Fruit fly (Drosophila melanogaster) whole organism, embryonic: ENCODE data around the gene CG17752.

ENCODE experiments used
- B-H2 ChIP-seq: fragments of 200-800 bp; sonication (Bioruptor generic); optimal IDR thresholded peaks from 2 replicates; lab custom pipeline; 2018; ENCODE audit warnings: missing biosample characterization, mild to moderate bottlenecking, missing genetic modification characterization
- Bgb ChIP-seq: fragments of 200-800 bp; sonication (Bioruptor generic); IDR thresholded peaks from 2 replicates; pipeline ENCODE4 v1.3.6; 2022; ENCODE audit warnings: missing biosample characterization, missing genetic modification characterization; ENCODE audit not compliant: partially characterized antibody
- CG10565 ChIP-seq: fragments of 200-800 bp; sonication (Bioruptor generic); optimal IDR thresholded peaks from 3 replicates; lab custom pipeline; 2016; ENCODE audit warnings: missing biosample characterization, mild to moderate bottlenecking, missing genetic modification characterization
- CG11398 ChIP-seq: fragments of 200-800 bp; sonication (Bioruptor generic); optimal IDR thresholded peaks from 2 replicates; lab custom pipeline; 2016; ENCODE audit warnings: missing biosample characterization, missing genetic modification characterization
- CG12155 ChIP-seq: fragments of 200-800 bp; sonication (Bioruptor generic); optimal IDR thresholded peaks from 3 replicates; lab custom pipeline; 2016; ENCODE audit warnings: missing biosample characterization, missing genetic modification characterization
- CG12769 ChIP-seq: fragments of 200-800 bp; sonication (Bioruptor generic); optimal IDR thresholded peaks from 2 replicates; lab custom pipeline; 2019; ENCODE audit warnings: missing biosample characterization, mild to moderate bottlenecking, missing genetic modification characterization, moderate library complexity
- CG14965 ChIP-seq: fragments of 200-800 bp; sonication (Bioruptor generic); optimal IDR thresholded peaks from 2 replicates; lab custom pipeline; 2016; ENCODE audit warnings: missing biosample characterization, missing genetic modification characterization, borderline replicate concordance
- CG17385 ChIP-seq: fragments of 200-800 bp; sonication (Bioruptor generic); optimal IDR thresholded peaks from 3 replicates; lab custom pipeline; 2018; ENCODE audit warnings: missing biosample characterization, mild to moderate bottlenecking, missing genetic modification characterization
- CG17612 ChIP-seq: fragments of 200-800 bp; sonication (Bioruptor generic); IDR thresholded peaks from 2 replicates; pipeline ENCODE4 v1.3.6; 2022; ENCODE audit warnings: missing biosample characterization, missing genetic modification characterization
- CG1792 ChIP-seq: fragments of 200-800 bp; sonication (Bioruptor generic); optimal IDR thresholded peaks from 2 replicates; lab custom pipeline; 2016; ENCODE audit warnings: missing biosample characterization, missing genetic modification characterization
- CG18599 ChIP-seq: fragments of 200-800 bp; sonication (Bioruptor generic); optimal IDR thresholded peaks from 3 replicates; lab custom pipeline; 2017; ENCODE audit warnings: missing biosample characterization, missing genetic modification characterization, mild to moderate bottlenecking, moderate library complexity, missing genetic modification reagents
- CG2116 ChIP-seq: fragments of 200-800 bp; sonication (Bioruptor generic); optimal IDR thresholded peaks from 3 replicates; lab custom pipeline; 2018; ENCODE audit warnings: missing biosample characterization, mild to moderate bottlenecking, missing genetic modification characterization
- CG31224 ChIP-seq: fragments of 200-800 bp; sonication (Bioruptor generic); IDR thresholded peaks from 2 replicates; pipeline ENCODE4 v1.3.6; 2022; ENCODE audit warnings: missing biosample characterization, missing genetic modification characterization
- CG34224 ChIP-seq: fragments of 200-800 bp; sonication (Bioruptor generic); IDR thresholded peaks from 3 replicates; pipeline ENCODE4 v1.3.6; 2022; ENCODE audit warnings: missing biosample characterization, missing genetic modification characterization; ENCODE audit not compliant: partially characterized antibody
- CG3726 ChIP-seq: fragments of 200-800 bp; sonication (Bioruptor generic); IDR thresholded peaks from 3 replicates; pipeline ENCODE4, ENCODE4 v1.3.6; 2022; ENCODE audit warnings: missing biosample characterization, missing genetic modification characterization
- CG4404 ChIP-seq: fragments of 200-800 bp; sonication (Bioruptor generic); IDR thresholded peaks from 2 replicates; pipeline ENCODE4 v1.3.6; 2022; ENCODE audit warnings: missing biosample characterization, missing genetic modification characterization
- CG6813 ChIP-seq: fragments of 200-800 bp; sonication (Bioruptor generic); optimal IDR thresholded peaks from 2 replicates; lab custom pipeline; 2017; ENCODE audit warnings: missing biosample characterization, missing genetic modification characterization, mild to moderate bottlenecking, moderate library complexity, missing genetic modification reagents
- CG7357 ChIP-seq: fragments of 200-800 bp; sonication (Bioruptor generic); IDR thresholded peaks from 3 replicates; pipeline ENCODE4 v1.3.6; 2022; ENCODE audit warnings: missing biosample characterization, missing genetic modification characterization
- Dp ChIP-seq: fragments of 200-800 bp; sonication (Bioruptor generic); optimal IDR thresholded peaks from 2 replicates; lab custom pipeline; 2018; ENCODE audit warnings: missing biosample characterization, mild to moderate bottlenecking, missing genetic modification characterization, moderate library complexity
- Dref ChIP-seq: fragments of 200-800 bp; sonication (Bioruptor generic); IDR thresholded peaks from 2 replicates; pipeline ENCODE4 v1.3.6; 2022; ENCODE audit warnings: missing biosample characterization, missing genetic modification characterization
- E2f2 ChIP-seq: fragments of 200-800 bp; sonication (Bioruptor generic); IDR thresholded peaks from 2 replicates; pipeline ENCODE4 v1.3.6; 2022; ENCODE audit warnings: missing biosample characterization, missing genetic modification characterization
- HLH4C ChIP-seq: fragments of 200-800 bp; sonication (Bioruptor generic); IDR thresholded peaks from 3 replicates; pipeline ENCODE4 v1.3.6; 2022; ENCODE audit warnings: missing biosample characterization, missing genetic modification characterization; ENCODE audit not compliant: partially characterized antibody
- Opbp ChIP-seq: fragments of 200-800 bp; sonication (Bioruptor generic); IDR thresholded peaks from 3 replicates; pipeline ENCODE4 v1.3.6; 2022; ENCODE audit warnings: missing biosample characterization, missing genetic modification characterization; ENCODE audit not compliant: partially characterized antibody
- Pdp1 ChIP-seq, 2 experiments: fragments of 200-800 bp; sonication (Bioruptor generic); optimal IDR thresholded peaks; 3 replicates each; lab custom pipeline; 2016; ENCODE audit warnings: missing biosample characterization in 2 of 2, missing genetic modification characterization in 2 of 2, mild to moderate bottlenecking in 1 of 2, moderate library complexity in 1 of 2
- Sin3A ChIP-seq: fragments of >200 bp; optimal IDR thresholded peaks from 2 replicates; lab custom pipeline; 2018
- Sry-δ ChIP-seq: fragments of 200-800 bp; sonication (Bioruptor generic); optimal IDR thresholded peaks from 2 replicates; lab custom pipeline; 2016; ENCODE audit warnings: missing biosample characterization, missing genetic modification characterization
- Trl ChIP-seq, 3 experiments: fragments of >200 bp in 2 of 3; fragments of 200-800 bp in 1 of 3; sonication (Bioruptor generic) in 1 of 3; optimal IDR thresholded peaks; 2 replicates in 1 of 3; 3 replicates in 2 of 3; lab custom pipeline; 2016 to 2017; ENCODE audit warnings: missing biosample characterization in 1 of 3, missing genetic modification characterization in 1 of 3
- YL-1 ChIP-seq: fragments of 200-800 bp; sonication (Bioruptor generic); optimal IDR thresholded peaks from 3 replicates; lab custom pipeline; 2017; ENCODE audit warnings: missing biosample characterization, mild to moderate bottlenecking, missing genetic modification characterization
- ara ChIP-seq: fragments of 200-800 bp; sonication (Bioruptor generic); IDR thresholded peaks from 2 replicates; pipeline ENCODE4 v1.3.6; 2022; ENCODE audit warnings: missing biosample characterization, missing genetic modification characterization
- ase ChIP-seq: fragments of 200-800 bp; sonication (Bioruptor generic); IDR thresholded peaks from 3 replicates; pipeline ENCODE4 v1.3.6; 2022; ENCODE audit warnings: missing biosample characterization, missing genetic modification characterization
- bbx ChIP-seq: fragments of 200-800 bp; sonication (Bioruptor generic); IDR thresholded peaks from 2 replicates; pipeline ENCODE4 v1.3.6; 2022; ENCODE audit warnings: missing biosample characterization, missing genetic modification characterization; ENCODE audit not compliant: partially characterized antibody
- cg ChIP-seq: fragments of 200-800 bp; sonication (Bioruptor generic); optimal IDR thresholded peaks from 3 replicates; lab custom pipeline; 2019; ENCODE audit warnings: missing biosample characterization, mild to moderate bottlenecking, missing genetic modification characterization, moderate library complexity
- chinmo ChIP-seq: fragments of 200-800 bp; sonication (Bioruptor generic); IDR thresholded peaks from 4 replicates; pipeline ENCODE4 v1.3.6; 2022; ENCODE audit warnings: missing biosample characterization, missing genetic modification characterization; ENCODE audit not compliant: partially characterized antibody
- ci ChIP-seq: fragments of 200-800 bp; sonication (Bioruptor generic); IDR thresholded peaks from 3 replicates; pipeline ENCODE4 v1.3.6; 2022; ENCODE audit warnings: missing biosample characterization, missing genetic modification characterization
- croc ChIP-seq: fragments of 200-800 bp; sonication (Bioruptor generic); conservative IDR thresholded peaks from 3 replicates; pipeline ENCODE4 v1.3.6; 2022; ENCODE audit warnings: missing biosample characterization, missing genetic modification characterization
- crol ChIP-seq: fragments of 200-800 bp; sonication (Bioruptor generic); IDR thresholded peaks from 2 replicates; pipeline ENCODE4 v1.3.6; 2022; ENCODE audit warnings: missing biosample characterization, missing genetic modification characterization
- grau ChIP-seq: fragments of 200-800 bp; optimal IDR thresholded peaks from 3 replicates; lab custom pipeline; 2019; ENCODE audit warnings: missing biosample characterization, mild to moderate bottlenecking, missing genetic modification characterization, moderate library complexity
- inv ChIP-seq: fragments of 200-800 bp; sonication (Bioruptor generic); IDR thresholded peaks from 2 replicates; pipeline ENCODE4 v1.3.6; 2022; ENCODE audit warnings: missing biosample characterization, missing genetic modification characterization; ENCODE audit not compliant: partially characterized antibody
- kay ChIP-seq: fragments of 200-800 bp; sonication (Bioruptor generic); optimal IDR thresholded peaks from 2 replicates; lab custom pipeline; 2016; ENCODE audit warnings: missing biosample characterization, missing genetic modification characterization
- lbe ChIP-seq: fragments of 200-800 bp; sonication (Bioruptor generic); optimal IDR thresholded peaks from 2 replicates; lab custom pipeline; 2016; ENCODE audit warnings: missing biosample characterization, mild to moderate bottlenecking, missing genetic modification characterization
- pros ChIP-seq: fragments of 200-800 bp; sonication (Bioruptor generic); optimal IDR thresholded peaks from 3 replicates; lab custom pipeline; 2019; ENCODE audit warnings: missing biosample characterization, mild to moderate bottlenecking, missing genetic modification characterization, moderate library complexity
- pzg ChIP-seq: fragments of 200-800 bp; sonication (Bioruptor generic); optimal IDR thresholded peaks from 3 replicates; lab custom pipeline; 2018; ENCODE audit warnings: missing biosample characterization, mild to moderate bottlenecking, missing genetic modification characterization, moderate library complexity
- rib ChIP-seq: fragments of 200-800 bp; sonication (Bioruptor generic); IDR thresholded peaks from 2 replicates; pipeline ENCODE4 v1.3.6; 2022; ENCODE audit warnings: missing biosample characterization, missing genetic modification characterization
- seq ChIP-seq: fragments of 200-800 bp; sonication (Bioruptor generic); IDR thresholded peaks from 2 replicates; pipeline ENCODE4 v1.3.6; 2022; ENCODE audit warnings: missing biosample characterization, missing genetic modification characterization
- sug ChIP-seq: fragments of 200-800 bp; optimal IDR thresholded peaks from 2 replicates; lab custom pipeline; 2019; ENCODE audit warnings: missing biosample characterization, mild to moderate bottlenecking, missing genetic modification characterization, moderate library complexity
- twi ChIP-seq: fragments of 200-800 bp; optimal IDR thresholded peaks from 2 replicates; lab custom pipeline; 2019; ENCODE audit warnings: missing biosample characterization, mild to moderate bottlenecking, missing genetic modification characterization, moderate library complexity

CG17752 gene

DNA sequence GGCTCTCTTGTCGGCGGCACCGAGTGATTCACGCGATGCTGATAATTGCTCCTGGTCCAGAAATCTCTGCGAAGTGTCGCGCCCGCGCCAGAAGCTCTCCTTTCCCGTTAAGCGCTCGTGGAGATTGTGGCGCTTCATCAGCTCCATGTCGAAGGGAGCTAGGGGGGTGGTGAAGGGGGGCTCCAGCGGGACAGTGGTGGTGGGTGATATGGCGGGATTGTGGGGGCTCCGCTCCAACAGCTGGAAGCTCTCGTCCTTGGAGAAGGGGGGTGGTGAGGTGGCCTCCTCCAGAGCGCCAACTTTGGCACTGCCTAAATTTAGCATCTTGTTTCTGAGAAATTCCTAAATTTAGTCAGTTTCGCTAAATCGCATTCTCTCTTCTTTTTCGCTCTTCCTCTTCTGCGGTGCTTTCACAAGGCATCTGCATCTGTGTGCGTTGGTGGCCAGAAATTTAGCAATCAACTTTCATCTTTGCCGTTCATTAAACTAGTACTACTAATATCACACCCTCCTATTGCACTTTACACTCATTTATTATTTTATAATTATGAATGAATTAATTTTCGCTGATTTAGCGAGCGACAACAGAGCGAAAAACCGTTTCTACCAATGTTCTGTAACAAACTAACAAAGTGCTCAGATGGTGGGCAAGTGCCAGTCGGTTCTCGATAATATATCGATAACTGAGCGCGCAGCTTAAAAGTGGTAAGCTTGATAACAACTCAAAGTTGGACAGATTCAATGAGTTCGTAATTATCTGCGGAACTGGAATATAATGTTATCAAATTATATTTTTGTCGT is 32.3 kb downstream of the CG17752 start, which contains the start of gene subdued:
Gene subdued (minus strand): TSS at position 631 of the 801 bp plus-strand sequence.
- TF ChIP-seq CG17385 (GFP tag; lab: Kevin White, UChicago) (peak; percentile 83), seq (GFP tag; lab: Robert Waterston, UW) (0 out of 2 replicates have a peak, but pooled peaks have one; percentile 24), lbe (GFP tag; lab: Kevin White, UChicago) (no peak), pzg (GFP tag; lab: Kevin White, UChicago) (peak; percentile 11), Sin3A (lab: Kevin White, UChicago) (peak; percentile 7), CG34224 (GFP tag; lab: Robert Waterston, UW) (peak; percentile 60; the same call in 1 of the 3 replicates), ci (GFP tag; lab: Robert Waterston, UW) (peak; percentile 57; the same call in 1 of the 3 replicates), ase (GFP tag; lab: Robert Waterston, UW) (no peak), pros (GFP tag; lab: Kevin White, UChicago) (no peak), Pdp1 (GFP tag; optimal IDR thresholded peaks at IDR 0.05; lab: Kevin White, UChicago) (peak in 1 of 2 experiments; percentile 51), CG11398 (GFP tag; lab: Kevin White, UChicago) (no peak), HLH4C (GFP tag; lab: Robert Waterston, UW) (peak; percentile 65), B-H2 (GFP tag; lab: Kevin White, UChicago) (no peak), bbx (GFP tag; lab: Robert Waterston, UW) (peak; percentile 38), CG3726 (GFP tag; lab: Robert Waterston, UW) (0 out of 3 replicates have a peak, but pooled peaks have one; percentile 3), rib (GFP tag; lab: Robert Waterston, UW) (peak; percentile 29; the same call in 1 of the 2 replicates), cg (GFP tag; lab: Kevin White, UChicago) (peak; percentile 55), inv (GFP tag; lab: Robert Waterston, UW) (peak; percentile 30; the same call in 1 of the 2 replicates), twi (tag; lab: Kevin White, UChicago) (no peak), grau (no peak), ara (GFP tag; lab: Robert Waterston, UW) (0 out of 2 replicates have a peak, but pooled peaks have one; percentile 30), Trl (optimal IDR thresholded peaks at IDR 0.05; lab: Kevin White, UChicago) (peak in 1 of 2 experiments; percentile 20), Trl (GFP tag; optimal IDR thresholded peaks at IDR 0.05; lab: Kevin White, UChicago) (no peak), CG2116 (GFP tag; lab: Kevin White, UChicago) (peak; percentile 71), kay (no peak), Dref (GFP tag; lab: Robert Waterston, UW) (peak; percentile 75), CG1792 (GFP tag; lab: Kevin White, UChicago) (no peak), YL-1 (peak; percentile 15), sug (peak; percentile 32), Dp (GFP tag; lab: Kevin White, UChicago) (peak; percentile 89), CG31224 (GFP tag; lab: Robert Waterston, UW) (no peak), CG12155 (GFP tag; lab: Kevin White, UChicago) (no peak), CG6813 (peak; percentile 4), Sry-δ (GFP tag; lab: Kevin White, UChicago) (no peak), Bgb (GFP tag; lab: Robert Waterston, UW) (no peak), Opbp (GFP tag; lab: Robert Waterston, UW) (peak; percentile 19; the same call in 2 of the 3 replicates), CG10565 (GFP tag; lab: Kevin White, UChicago) (no peak), CG12769 (tag; lab: Kevin White, UChicago) (peak; percentile 74), E2f2 (GFP tag; lab: Robert Waterston, UW) (peak; percentile 90), CG7357 (GFP tag; lab: Robert Waterston, UW) (no peak), CG17612 (GFP tag; lab: Robert Waterston, UW) (no peak), CG4404 (no peak), crol (GFP tag; lab: Robert Waterston, UW) (peak; percentile 91), CG14965 (GFP tag; lab: Kevin White, UChicago) (no peak), CG18599 (GFP tag; lab: Kevin White, UChicago) (no peak), chinmo (GFP tag; lab: Robert Waterston, UW) (0 out of 4 replicates have a peak, but pooled peaks have one; percentile 30), croc (GFP tag; lab: Robert Waterston, UW) (0 out of 3 replicates have a peak, but pooled peaks have one; percentile 8)
